Fruit fly (Drosophila melanogaster) whole organism, wandering third instar larva: ENCODE measurements around the gene lectin-29Ca.

Source experiments
- Abd-B ChIP-seq: fragments of >200 bp; optimal IDR thresholded peaks from 2 replicates; lab custom pipeline; 2017; ENCODE audit warnings: missing biosample characterization, missing genetic modification characterization
- CG32264 ChIP-seq: fragments of 200-800 bp; sonication (Bioruptor generic); optimal IDR thresholded peaks from 2 replicates; lab custom pipeline; 2016; ENCODE audit warnings: missing biosample characterization, missing genetic modification characterization
- CG9705 ChIP-seq: fragments of 200-800 bp; sonication (Bioruptor generic); optimal IDR thresholded peaks from 2 replicates; lab custom pipeline; 2018; ENCODE audit warnings: missing biosample characterization, mild to moderate bottlenecking, missing genetic modification characterization
- CrebA ChIP-seq: fragments of 200-800 bp; sonication (Bioruptor generic); optimal IDR thresholded peaks from 2 replicates; lab custom pipeline; 2016; ENCODE audit warnings: missing biosample characterization, mild to moderate bottlenecking, missing genetic modification characterization, borderline replicate concordance
- Dfd ChIP-seq: fragments of >200 bp; optimal IDR thresholded peaks from 2 replicates; lab custom pipeline; 2017; ENCODE audit warnings: missing biosample characterization, missing genetic modification characterization
- Dif ChIP-seq: fragments of 200-275, 200-300 bp; sonication (Bioruptor generic); optimal IDR thresholded peaks from 2 replicates; lab custom pipeline; 2018; ENCODE audit warnings: missing biosample characterization, missing genetic modification characterization; ENCODE audit not compliant: partially characterized antibody
- GATAd ChIP-seq: sonication (Bioruptor generic); optimal IDR thresholded peaks from 2 replicates; lab custom pipeline; 2016; ENCODE audit warnings: missing biosample characterization, missing genetic modification characterization
- HLH106 ChIP-seq: fragments of 200-800 bp; optimal IDR thresholded peaks from 3 replicates; lab custom pipeline; 2019; ENCODE audit warnings: missing biosample characterization, mild to moderate bottlenecking, missing genetic modification characterization, moderate library complexity
- Hnf4 ChIP-seq: fragments of 200-800 bp; sonication (Bioruptor generic); optimal IDR thresholded peaks from 2 replicates; lab custom pipeline; 2016; ENCODE audit warnings: missing biosample characterization, mild to moderate bottlenecking, missing genetic modification characterization
- Hr78 ChIP-seq: fragments of >200 bp; optimal IDR thresholded peaks from 2 replicates; lab custom pipeline; 2017; ENCODE audit warnings: missing biosample characterization, missing genetic modification characterization
- Hr83 ChIP-seq: fragments of 200-300 bp; sonication (Bioruptor generic); optimal IDR thresholded peaks from 2 replicates; lab custom pipeline; 2016; ENCODE audit warnings: missing biosample characterization, mild to moderate bottlenecking, missing genetic modification characterization, moderate library complexity; ENCODE audit not compliant: poor library complexity, severe bottlenecking
- Jra ChIP-seq: sonication (Bioruptor generic); optimal IDR thresholded peaks from 2 replicates; lab custom pipeline; 2016; ENCODE audit warnings: missing biosample characterization, missing genetic modification characterization
- Mio ChIP-seq: sonication (Bioruptor generic); optimal IDR thresholded peaks from 2 replicates; lab custom pipeline; 2016; ENCODE audit warnings: missing biosample characterization, missing genetic modification characterization
- Myc ChIP-seq: fragments of >200 bp; optimal IDR thresholded peaks from 2 replicates; lab custom pipeline; 2017
- N ChIP-seq: fragments of >200 bp; optimal IDR thresholded peaks from 2 replicates; lab custom pipeline; 2018; ENCODE audit warnings: missing biosample characterization, missing external identifiers, missing genetic modification characterization
- OdsH ChIP-seq: fragments of 200-800 bp; sonication (Bioruptor generic); optimal IDR thresholded peaks from 2 replicates; lab custom pipeline; 2016; ENCODE audit warnings: missing biosample characterization, mild to moderate bottlenecking, missing genetic modification characterization
- Rel ChIP-seq, 2 experiments: fragments of 200-800 bp; sonication (Bioruptor generic) in 1 of 2; optimal IDR thresholded peaks; 2 replicates in 1 of 2; 3 replicates in 1 of 2; lab custom pipeline; 2016 to 2019; ENCODE audit warnings: mild to moderate bottlenecking in 2 of 2, missing biosample characterization in 2 of 2, missing genetic modification characterization in 2 of 2, moderate library complexity in 1 of 2
- Sp1 ChIP-seq: fragments of 200-800 bp; sonication (Bioruptor generic); optimal IDR thresholded peaks from 3 replicates; lab custom pipeline; 2019; ENCODE audit warnings: missing biosample characterization, mild to moderate bottlenecking, missing genetic modification characterization, moderate library complexity
- Vsx2 ChIP-seq: fragments of 200-300, 225-300 bp; sonication (Bioruptor generic); optimal IDR thresholded peaks from 2 replicates; lab custom pipeline; 2018; ENCODE audit warnings: missing biosample characterization, missing genetic modification characterization; ENCODE audit not compliant: partially characterized antibody
- br ChIP-seq: fragments of 200-800 bp; sonication (Bioruptor generic); optimal IDR thresholded peaks from 2 replicates; lab custom pipeline; 2016; ENCODE audit warnings: missing biosample characterization, missing genetic modification characterization
- dl ChIP-seq, 2 experiments: fragments of 175-275, 200-275 bp in 1 of 2; fragments of 200-275 bp in 1 of 2; sonication (Bioruptor generic); optimal IDR thresholded peaks; lab custom pipeline; 2018; ENCODE audit warnings: mild to moderate bottlenecking in 2 of 2, missing biosample characterization in 2 of 2, missing genetic modification characterization in 2 of 2, moderate library complexity in 2 of 2; ENCODE audit not compliant: partially characterized antibody in 2 of 2, insufficient read depth in 1 of 2
- dmrt93B ChIP-seq: fragments of 200-800 bp; sonication (Bioruptor generic); optimal IDR thresholded peaks from 2 replicates; lab custom pipeline; 2018; ENCODE audit warnings: missing biosample characterization, mild to moderate bottlenecking, missing genetic modification characterization
- dsf ChIP-seq: sonication (Bioruptor generic); optimal IDR thresholded peaks from 2 replicates; lab custom pipeline; 2016; ENCODE audit warnings: missing biosample characterization, missing genetic modification characterization, borderline replicate concordance
- ey ChIP-seq: fragments of 200-800 bp; sonication (Bioruptor generic); optimal IDR thresholded peaks from 2 replicates; lab custom pipeline; 2016; ENCODE audit warnings: missing biosample characterization, missing genetic modification characterization
- foxo ChIP-seq, 2 experiments: fragments of 200-800 bp; sonication (Bioruptor generic); optimal IDR thresholded peaks; 2 replicates in 1 of 2; 3 replicates in 1 of 2; lab custom pipeline; 2016 to 2017; ENCODE audit warnings: missing biosample characterization in 2 of 2, missing genetic modification characterization in 2 of 2
- fru ChIP-seq: fragments of 200-800 bp; sonication (Bioruptor generic); optimal IDR thresholded peaks from 3 replicates; lab custom pipeline; 2016; ENCODE audit warnings: missing biosample characterization, mild to moderate bottlenecking, missing genetic modification characterization
- h ChIP-seq: fragments of 200-800 bp; sonication (Bioruptor generic); optimal IDR thresholded peaks from 3 replicates; lab custom pipeline; 2016; ENCODE audit warnings: missing biosample characterization, mild to moderate bottlenecking, missing genetic modification characterization
- jim ChIP-seq: fragments of 175-275, 200-325 bp; sonication (Bioruptor generic); optimal IDR thresholded peaks from 2 replicates; lab custom pipeline; 2016; ENCODE audit warnings: missing biosample characterization, mild to moderate bottlenecking, missing genetic modification characterization
- lola ChIP-seq: fragments of >200 bp; optimal IDR thresholded peaks from 2 replicates; lab custom pipeline; 2017; ENCODE audit warnings: missing biosample characterization, missing genetic modification characterization
- pan ChIP-seq: fragments of >200 bp; optimal IDR thresholded peaks from 2 replicates; lab custom pipeline; 2017
- psq ChIP-seq: fragments of 200-800 bp; sonication (Bioruptor generic); optimal IDR thresholded peaks from 3 replicates; lab custom pipeline; 2017; ENCODE audit warnings: missing biosample characterization, mild to moderate bottlenecking, missing genetic modification characterization, moderate library complexity
- rgr ChIP-seq: fragments of 200-800 bp; sonication (Bioruptor generic); optimal IDR thresholded peaks from 3 replicates; lab custom pipeline; 2016; ENCODE audit warnings: missing biosample characterization, mild to moderate bottlenecking, missing genetic modification characterization
- sage ChIP-seq: fragments of 200-800 bp; sonication (Bioruptor generic); optimal IDR thresholded peaks from 2 replicates; lab custom pipeline; 2016; ENCODE audit warnings: missing biosample characterization, mild to moderate bottlenecking, missing genetic modification characterization
- sv ChIP-seq: fragments of 200-800 bp; sonication (Bioruptor generic); optimal IDR thresholded peaks from 3 replicates; lab custom pipeline; 2016; ENCODE audit warnings: missing biosample characterization, missing genetic modification characterization
- tai ChIP-seq: sonication (Bioruptor generic); optimal IDR thresholded peaks from 2 replicates; lab custom pipeline; 2016; ENCODE audit warnings: missing biosample characterization, missing genetic modification characterization
- usp ChIP-seq: fragments of >200 bp; optimal IDR thresholded peaks from 2 replicates; lab custom pipeline; 2017; ENCODE audit warnings: missing biosample characterization, missing genetic modification characterization
- woc ChIP-seq: sonication (Bioruptor generic); optimal IDR thresholded peaks from 2 replicates; lab custom pipeline; 2016; ENCODE audit warnings: missing biosample characterization, mild to moderate bottlenecking, missing genetic modification characterization

lectin-29Ca gene

DNA sequence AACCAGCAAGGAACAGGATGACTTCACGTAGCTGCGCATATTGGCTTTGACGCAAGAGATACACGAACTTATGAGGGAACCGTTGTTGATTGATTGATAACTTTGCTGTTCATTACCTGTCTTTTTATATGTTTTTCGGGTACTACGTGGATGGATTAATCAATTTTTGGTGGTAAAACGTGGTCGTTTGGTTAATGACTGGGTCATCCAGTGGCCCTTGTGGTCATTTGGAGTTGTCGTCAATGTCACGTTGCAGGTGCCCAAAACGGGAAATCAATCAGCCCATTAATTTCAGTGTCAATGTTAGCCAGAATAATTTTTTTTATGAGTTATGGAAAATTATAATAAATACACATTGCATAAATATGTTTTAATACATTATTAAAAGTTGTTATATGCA, 4.8 kb downstream of the lectin-29Ca start, which contains the start of gene CG42819:
TSS of gene CG42819 (minus strand) at position 101 of the 400 bp plus-strand sequence.
- TF ChIP-seq sage (GFP tag; lab: Kevin White, UChicago), result no peak
- TF ChIP-seq dsf (GFP tag; lab: Kevin White, UChicago), result no peak
- TF ChIP-seq Myc (lab: Kevin White, UChicago), result no peak
- no peak for TF ChIP-seq CrebA
- no peak for TF ChIP-seq CG9705 (GFP tag; lab: Kevin White, UChicago)
- TF ChIP-seq usp, result no peak
- no peak for TF ChIP-seq Jra (GFP tag; lab: Kevin White, UChicago)
- TF ChIP-seq br, result no peak
- no peak for TF ChIP-seq rgr (GFP tag; lab: Kevin White, UChicago)
- TF ChIP-seq Rel (GFP tag; optimal IDR thresholded peaks at IDR 0.05; lab: Kevin White, UChicago), result no peak
- no peak for TF ChIP-seq Rel (tag; optimal IDR thresholded peaks at IDR 0.05; lab: Kevin White, UChicago)
- TF ChIP-seq Vsx2 (GFP tag; lab: Kevin White, UChicago), result no peak

DNA sequence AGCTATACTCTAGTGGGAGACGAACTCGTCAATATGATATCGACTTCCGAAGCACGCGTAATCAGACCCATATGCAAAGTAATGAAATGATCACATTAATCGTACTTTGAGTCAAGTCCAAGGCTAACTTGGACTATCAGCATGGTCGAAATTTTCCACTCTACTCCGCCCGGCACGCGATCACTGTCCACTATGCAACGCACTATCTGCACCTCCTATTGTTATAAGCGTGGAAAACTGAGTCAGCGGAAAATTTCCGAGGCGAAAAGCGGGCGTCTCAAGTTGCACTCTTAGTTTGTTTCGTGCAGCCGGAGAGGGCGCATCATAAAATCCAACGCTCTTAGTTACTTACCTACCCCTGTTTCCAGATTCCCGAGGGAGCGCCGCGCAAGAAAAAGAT, 8.2 kb downstream of the lectin-29Ca start:
- TF ChIP-seq jim (GFP tag; lab: Kevin White, UChicago), result no peak
- no peak for TF ChIP-seq usp
- TF ChIP-seq dl (GFP tag; optimal IDR thresholded peaks at IDR 0.05; lab: Kevin White, UChicago; ENCODE audit: insufficient read depth in 1 of 2, partially characterized antibody in 2 of 2), result no peak
- TF ChIP-seq rgr (GFP tag; lab: Kevin White, UChicago), result no peak
- TF ChIP-seq CrebA, result no peak
- TF ChIP-seq Dfd (GFP tag; lab: Kevin White, UChicago), result no peak
- no peak for TF ChIP-seq dsf (GFP tag; lab: Kevin White, UChicago)
- no peak for TF ChIP-seq Hnf4 (GFP tag; lab: Kevin White, UChicago)
- TF ChIP-seq pan (lab: Kevin White, UChicago), result no peak
- no peak for TF ChIP-seq CG32264 (GFP tag; lab: Kevin White, UChicago)
- no peak for TF ChIP-seq Myc (lab: Kevin White, UChicago)
- TF ChIP-seq Mio, result no peak

DNA sequence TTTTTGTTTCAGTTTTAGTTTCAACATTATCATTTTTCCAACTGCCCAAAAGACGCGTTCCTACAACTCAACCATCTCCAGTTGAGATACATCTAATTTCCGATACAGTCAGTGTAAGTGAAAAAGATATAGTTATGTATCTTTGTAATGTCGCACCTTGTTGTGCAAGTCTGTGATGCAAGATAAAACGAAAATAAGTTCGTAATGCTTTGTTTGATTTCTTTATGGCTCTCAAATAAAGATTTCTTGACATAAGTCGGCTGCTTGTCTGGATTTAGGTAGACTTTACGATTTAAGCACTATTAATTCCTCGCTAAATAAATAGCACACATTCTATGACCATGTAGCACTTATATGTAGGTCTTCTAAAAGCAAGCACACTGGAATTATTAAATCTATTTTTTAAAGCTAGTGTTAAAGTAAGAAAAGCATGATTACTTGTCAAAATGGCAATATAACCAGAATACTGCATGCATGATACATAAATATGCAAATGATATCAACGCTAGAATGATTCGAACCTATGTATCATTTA, 9.0 kb downstream of the lectin-29Ca start:
- no peak for TF ChIP-seq N (GFP tag; lab: Kevin White, UChicago)
- TF ChIP-seq Vsx2 (GFP tag; lab: Kevin White, UChicago), result no peak
- no peak for TF ChIP-seq HLH106 (tag; lab: Kevin White, UChicago)
- no peak for TF ChIP-seq fru (GFP tag; lab: Kevin White, UChicago)
- TF ChIP-seq, all 38 proteins: peak for 0

DNA sequence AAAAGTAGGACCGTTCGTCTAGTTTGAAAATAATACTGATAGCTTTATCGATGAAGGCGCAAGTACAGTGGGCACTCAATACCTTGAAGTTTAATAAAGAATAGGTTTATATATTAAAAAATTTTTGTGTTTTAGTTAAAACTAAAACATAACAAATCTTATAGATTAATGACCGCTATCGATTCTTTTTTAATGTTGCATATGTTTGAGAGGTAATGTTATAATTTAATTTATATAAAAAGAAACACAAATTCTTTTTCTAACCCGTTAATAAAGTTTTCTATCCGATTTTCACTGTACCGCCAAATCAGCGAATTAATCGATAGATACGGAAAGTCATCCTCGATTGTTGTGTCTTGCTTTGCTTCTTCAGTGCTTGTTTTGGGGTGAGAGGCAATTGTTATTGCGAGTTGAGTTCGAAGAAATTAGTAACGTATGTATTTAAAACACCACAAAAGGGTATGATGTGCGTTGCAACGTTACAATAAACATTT, 9.9 kb downstream of the lectin-29Ca start, which contains the start of the genes Dad1 and CG13384:
TSS of gene Dad1 (minus strand) at position 30 of the 494 bp plus-strand sequence.
TSS of gene CG13384 (plus strand) at position 348 of the 494 bp plus-strand sequence.
- TF ChIP-seq h, result peak; percentile 94
- TF ChIP-seq Dfd (GFP tag; lab: Kevin White, UChicago), result no peak
- TF ChIP-seq sage (GFP tag; lab: Kevin White, UChicago), result peak; percentile 83
- TF ChIP-seq Hr83 (GFP tag; lab: Kevin White, UChicago), result peak; percentile 28
- TF ChIP-seq Myc (lab: Kevin White, UChicago), result no peak
- TF ChIP-seq jim (GFP tag; lab: Kevin White, UChicago), result no peak
- TF ChIP-seq dl (GFP tag; optimal IDR thresholded peaks at IDR 0.05; lab: Kevin White, UChicago; ENCODE audit: insufficient read depth in 1 of 2, partially characterized antibody in 2 of 2), result no peak
- TF ChIP-seq Vsx2 (GFP tag; lab: Kevin White, UChicago), result no peak
- TF ChIP-seq dmrt93B (GFP tag; lab: Kevin White, UChicago), result peak; percentile 90
- peak; percentile 94 for TF ChIP-seq OdsH (GFP tag; lab: Kevin White, UChicago)
- peak; percentile 84 for TF ChIP-seq Jra (GFP tag; lab: Kevin White, UChicago)
- TF ChIP-seq dsf (GFP tag; lab: Kevin White, UChicago), result peak; percentile 82
- TF ChIP-seq N (GFP tag; lab: Kevin White, UChicago), result no peak
- no peak for TF ChIP-seq Dif (GFP tag; lab: Kevin White, UChicago)
- peak; percentile 90 for TF ChIP-seq CG9705 (GFP tag; lab: Kevin White, UChicago)
- TF ChIP-seq CG32264 (GFP tag; lab: Kevin White, UChicago), result peak; percentile 32
- peak; percentile 70 for TF ChIP-seq Rel (GFP tag; optimal IDR thresholded peaks at IDR 0.05; lab: Kevin White, UChicago)
- TF ChIP-seq Rel (tag; optimal IDR thresholded peaks at IDR 0.05; lab: Kevin White, UChicago), result peak; percentile 85
- TF ChIP-seq Hr78 (GFP tag; lab: Kevin White, UChicago), result no peak
- peak; percentile 92 for TF ChIP-seq fru (GFP tag; lab: Kevin White, UChicago)
- TF ChIP-seq woc (GFP tag; lab: Kevin White, UChicago), result peak; percentile 92
- TF ChIP-seq pan (lab: Kevin White, UChicago), result no peak
- no peak for TF ChIP-seq Abd-B (GFP tag; lab: Kevin White, UChicago)
- TF ChIP-seq lola (GFP tag; lab: Kevin White, UChicago), result no peak
- peak; percentile 65 for TF ChIP-seq GATAd
- peak; percentile 85 for TF ChIP-seq Hnf4 (GFP tag; lab: Kevin White, UChicago)
- peak; percentile 82 for TF ChIP-seq br
- TF ChIP-seq rgr (GFP tag; lab: Kevin White, UChicago), result peak; percentile 93
- TF ChIP-seq ey (GFP tag; lab: Kevin White, UChicago), result peak; percentile 82
- TF ChIP-seq sv, result peak; percentile 88
- TF ChIP-seq HLH106 (tag; lab: Kevin White, UChicago), result peak; percentile 97
- TF ChIP-seq psq (GFP tag; lab: Kevin White, UChicago), result peak; percentile 93
- TF ChIP-seq Mio, result peak; percentile 42
- no peak for TF ChIP-seq CrebA
- peak; percentile 90 for TF ChIP-seq tai (GFP tag; lab: Kevin White, UChicago)
- TF ChIP-seq Sp1, result peak; percentile 96
- TF ChIP-seq usp, result no peak
- TF ChIP-seq foxo (GFP tag; optimal IDR thresholded peaks at IDR 0.05; lab: Kevin White, UChicago), result peak in 1 of 2 experiments; percentile 95
